Worm (Caenorhabditis elegans) whole organism, L3 larva: Measurements from ENCODE around the gene C14C10.1.

ENCODE experiments used
- ceh-16 ChIP-seq: sonication (generic microtip); optimal IDR thresholded peaks from 2 replicates; lab custom pipeline; 2017; ENCODE audit warnings: missing biosample characterization, missing genetic modification characterization
- ceh-28 ChIP-seq: fragments of 150-350 bp; optimal IDR thresholded peaks from 2 replicates; lab custom pipeline; 2014; ENCODE audit warnings: missing biosample characterization, missing genetic modification reagents, missing genetic modification characterization
- ceh-82 ChIP-seq: fragments of 150-350 bp; optimal IDR thresholded peaks from 2 replicates; lab custom pipeline; 2014; ENCODE audit warnings: missing biosample characterization, missing genetic modification characterization
- fos-1 ChIP-seq: fragments of 150-350 bp; optimal IDR thresholded peaks from 2 replicates; lab custom pipeline; 2014; ENCODE audit warnings: missing biosample characterization, missing genetic modification characterization
- mdl-1 ChIP-seq: fragments of 150-350 bp; optimal IDR thresholded peaks from 2 replicates; lab custom pipeline; 2014; ENCODE audit warnings: missing biosample characterization, missing genetic modification characterization
- nfya-1 ChIP-seq: sonication (generic microtip); optimal IDR thresholded peaks from 2 replicates; lab custom pipeline; 2017; ENCODE audit warnings: missing genetic modification characterization, mild to moderate bottlenecking, missing compliant biosample characterization, antibody characterized with exemption, moderate library complexity; ENCODE audit not compliant: insufficient read depth
- nhr-76 ChIP-seq: fragments of 150-350 bp; sonication (generic microtip); optimal IDR thresholded peaks from 5 replicates; lab custom pipeline; 2014; ENCODE audit warnings: missing biosample characterization, missing genetic modification characterization
- skn-1 ChIP-seq: fragments of 150-350 bp; optimal IDR thresholded peaks from 2 replicates; lab custom pipeline; 2014; ENCODE audit warnings: missing biosample characterization, missing genetic modification characterization
- snpc-4 ChIP-seq: fragments of 150-350 bp; optimal IDR thresholded peaks from 2 replicates; lab custom pipeline; 2014; ENCODE audit warnings: missing biosample characterization, missing genetic modification characterization
- tbx-2 ChIP-seq: sonication (generic microtip); optimal IDR thresholded peaks from 2 replicates; lab custom pipeline; 2016; ENCODE audit warnings: mild to moderate bottlenecking, missing genetic modification characterization, missing compliant biosample characterization
- unc-62 ChIP-seq: fragments of 150-350 bp; sonication (generic microtip); optimal IDR thresholded peaks from 4 replicates; lab custom pipeline; 2014; ENCODE audit warnings: missing biosample characterization, missing genetic modification reagents, missing genetic modification characterization
- ztf-11 ChIP-seq: fragments of 150-350 bp; optimal IDR thresholded peaks from 2 replicates; lab custom pipeline; 2014; ENCODE audit warnings: missing biosample characterization, missing genetic modification characterization

DNA sequence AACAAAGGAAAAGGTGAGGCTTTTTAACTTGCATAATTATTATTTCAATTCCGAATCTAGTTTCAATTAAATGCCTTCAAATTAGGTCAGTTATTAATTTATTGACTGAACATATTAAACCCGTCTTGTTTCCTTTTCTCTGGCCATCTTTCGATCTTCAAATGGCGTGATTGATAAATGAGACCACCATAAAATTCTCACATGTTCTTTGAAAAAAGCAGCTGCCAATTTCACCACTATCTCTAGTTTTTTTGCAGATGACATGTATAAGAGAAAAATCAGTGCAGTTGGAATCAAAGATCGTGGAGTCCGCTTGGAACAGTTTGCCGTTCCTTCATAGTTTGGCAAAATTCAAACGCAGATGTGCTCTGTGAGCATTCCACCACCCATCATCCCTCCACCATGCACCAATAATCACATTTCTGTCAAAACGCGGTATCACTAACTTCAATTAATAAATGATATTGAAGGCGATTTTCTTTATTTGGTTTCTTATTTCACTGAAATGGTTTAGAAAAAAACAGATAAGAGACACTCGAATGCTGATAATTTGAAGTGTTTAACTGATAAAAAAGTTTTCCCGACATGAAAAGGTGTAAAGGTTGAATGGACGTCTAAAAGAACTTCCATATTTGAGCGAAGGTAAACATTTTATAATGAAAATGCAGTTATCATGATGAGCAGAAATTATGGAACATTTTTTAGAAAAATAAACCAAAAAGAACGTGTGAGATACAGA lies 49.8 kb downstream of the C14C10.1 start:
- TF ChIP-seq nhr-76 (tag; lab: Kevin White, UChicago) (no peak), snpc-4 (no peak), fos-1 (tag; lab: Kevin White, UChicago) (no peak), unc-62 (GFP tag; lab: Kevin White, UChicago) (no peak), ztf-11 (tag; lab: Kevin White, UChicago) (no peak), ceh-82 (tag; lab: Kevin White, UChicago) (no peak), skn-1 (tag; lab: Kevin White, UChicago) (no peak), ceh-16 (no peak), mdl-1 (tag; lab: Kevin White, UChicago) (no peak), nfya-1 (tag; lab: Kevin White, UChicago) (no peak), tbx-2 (tag; lab: Kevin White, UChicago) (no peak), ceh-28 (tag; lab: Kevin White, UChicago) (no peak)
